Fruit fly (Drosophila melanogaster) whole organism, embryonic: ENCODE measurements around the gene CG3764.
A peak's percentile ranks its signal among the peaks of the same experiment; 100 is the strongest.

ENCODE experiments used
- Antp ChIP-seq: fragments of 200-800 bp; sonication (Bioruptor generic); optimal IDR thresholded peaks from 3 replicates; lab custom pipeline; 2016; ENCODE audit warnings: missing biosample characterization, missing genetic modification characterization
- B-H2 ChIP-seq: fragments of 200-800 bp; sonication (Bioruptor generic); optimal IDR thresholded peaks from 2 replicates; lab custom pipeline; 2018; ENCODE audit warnings: missing biosample characterization, mild to moderate bottlenecking, missing genetic modification characterization
- Blimp-1 ChIP-seq: fragments of 200-800 bp; sonication (Bioruptor generic); optimal IDR thresholded peaks from 3 replicates; lab custom pipeline; 2018; ENCODE audit warnings: missing biosample characterization, missing genetic modification characterization, mild to moderate bottlenecking, moderate library complexity, missing genetic modification reagents
- CG10543 ChIP-seq: fragments of 200-800 bp; sonication (Bioruptor generic); optimal IDR thresholded peaks from 3 replicates; lab custom pipeline; 2017; ENCODE audit warnings: missing biosample characterization, mild to moderate bottlenecking, missing genetic modification characterization, moderate library complexity
- CG10959 ChIP-seq: fragments of 200-800 bp; sonication (Bioruptor generic); IDR thresholded peaks from 2 replicates; pipeline ENCODE4 v1.3.6; 2022; ENCODE audit warnings: missing biosample characterization, missing genetic modification characterization
- CG11504 ChIP-seq: fragments of 200-800 bp; sonication (Bioruptor generic); optimal IDR thresholded peaks from 3 replicates; lab custom pipeline; 2019; ENCODE audit warnings: missing biosample characterization, mild to moderate bottlenecking, missing genetic modification characterization, moderate library complexity
- CG12769 ChIP-seq: fragments of 200-800 bp; sonication (Bioruptor generic); optimal IDR thresholded peaks from 2 replicates; lab custom pipeline; 2019; ENCODE audit warnings: missing biosample characterization, mild to moderate bottlenecking, missing genetic modification characterization, moderate library complexity
- CG13123 ChIP-seq: fragments of 200-800 bp; sonication (Bioruptor generic); optimal IDR thresholded peaks from 2 replicates; lab custom pipeline; 2016; ENCODE audit warnings: missing biosample characterization, missing genetic modification characterization
- CG13287 ChIP-seq: fragments of 200-800 bp; sonication (Bioruptor generic); IDR thresholded peaks from 2 replicates; pipeline ENCODE4 v1.3.6; 2022; ENCODE audit warnings: missing biosample characterization, missing genetic modification characterization; ENCODE audit not compliant: partially characterized antibody
- CG14441 ChIP-seq: fragments of 200-800 bp; sonication (Bioruptor generic); IDR thresholded peaks from 2 replicates; pipeline ENCODE4 v1.3.6; 2022; ENCODE audit warnings: missing biosample characterization, missing genetic modification characterization
- CG14710 ChIP-seq: fragments of 200-800 bp; sonication (Bioruptor generic); optimal IDR thresholded peaks from 3 replicates; lab custom pipeline; 2019; ENCODE audit warnings: missing biosample characterization, mild to moderate bottlenecking, missing genetic modification characterization, moderate library complexity
- CG14860 ChIP-seq: fragments of 200-800 bp; sonication (Bioruptor generic); IDR thresholded peaks from 3 replicates; pipeline ENCODE4 v1.3.6; 2022; ENCODE audit warnings: missing biosample characterization, missing genetic modification characterization; ENCODE audit not compliant: partially characterized antibody
- CG15601 ChIP-seq: fragments of 200-800 bp; sonication (Bioruptor generic); optimal IDR thresholded peaks from 3 replicates; lab custom pipeline; 2019; ENCODE audit warnings: missing biosample characterization, mild to moderate bottlenecking, missing genetic modification characterization, moderate library complexity
- CG17612 ChIP-seq: fragments of 200-800 bp; sonication (Bioruptor generic); IDR thresholded peaks from 2 replicates; pipeline ENCODE4 v1.3.6; 2022; ENCODE audit warnings: missing biosample characterization, missing genetic modification characterization
- CG30020 ChIP-seq: fragments of 200-800 bp; optimal IDR thresholded peaks from 2 replicates; lab custom pipeline; 2019; ENCODE audit warnings: missing biosample characterization, mild to moderate bottlenecking, missing genetic modification characterization, moderate library complexity
- CG33557 ChIP-seq: fragments of 200-800 bp; sonication (Bioruptor generic); optimal IDR thresholded peaks from 2 replicates; lab custom pipeline; 2019; ENCODE audit warnings: missing biosample characterization, mild to moderate bottlenecking, missing genetic modification characterization, moderate library complexity
- CG3838 ChIP-seq: fragments of 200-800 bp; sonication (Bioruptor generic); optimal IDR thresholded peaks from 3 replicates; lab custom pipeline; 2016; ENCODE audit warnings: missing biosample characterization, missing genetic modification characterization
- CG3847 ChIP-seq: fragments of 200-800 bp; sonication (Bioruptor generic); IDR thresholded peaks from 2 replicates; pipeline ENCODE4 v1.3.6; 2022; ENCODE audit warnings: missing biosample characterization, missing genetic modification characterization
- CG7928 ChIP-seq: fragments of 200-800 bp; sonication (Bioruptor generic); optimal IDR thresholded peaks from 2 replicates; lab custom pipeline; 2017; ENCODE audit warnings: missing biosample characterization, mild to moderate bottlenecking, missing genetic modification characterization
- CG9437 ChIP-seq: fragments of 200-800 bp; sonication (Bioruptor generic); optimal IDR thresholded peaks from 2 replicates; lab custom pipeline; 2018; ENCODE audit warnings: missing biosample characterization, mild to moderate bottlenecking, missing genetic modification characterization
- CG9609 ChIP-seq: fragments of 200-800 bp; sonication (Bioruptor generic); optimal IDR thresholded peaks from 3 replicates; lab custom pipeline; 2016; ENCODE audit warnings: missing biosample characterization, missing genetic modification characterization
- CG9817 ChIP-seq: fragments of 200-800 bp; sonication (Bioruptor generic); optimal IDR thresholded peaks from 2 replicates; lab custom pipeline; 2018; ENCODE audit warnings: missing biosample characterization, mild to moderate bottlenecking, missing genetic modification characterization, moderate library complexity
- CrebB ChIP-seq: fragments of 200-800 bp; sonication (Bioruptor generic); optimal IDR thresholded peaks from 3 replicates; lab custom pipeline; 2018; ENCODE audit warnings: missing biosample characterization, mild to moderate bottlenecking, missing genetic modification characterization
- D ChIP-seq, 2 experiments: fragments of 200-800 bp in 1 of 2; fragments of >200 bp in 1 of 2; sonication (Bioruptor generic) in 1 of 2; optimal IDR thresholded peaks; 2 replicates in 1 of 2; 3 replicates in 1 of 2; lab custom pipeline; 2017; ENCODE audit warnings: mild to moderate bottlenecking in 1 of 2, missing biosample characterization in 1 of 2, missing genetic modification characterization in 1 of 2, missing genetic modification reagents in 1 of 2
- Deaf1 ChIP-seq: fragments of 200-800 bp; optimal IDR thresholded peaks from 3 replicates; lab custom pipeline; 2019; ENCODE audit warnings: missing biosample characterization, mild to moderate bottlenecking, missing genetic modification characterization, moderate library complexity
- Dref ChIP-seq: fragments of 200-800 bp; sonication (Bioruptor generic); IDR thresholded peaks from 2 replicates; pipeline ENCODE4 v1.3.6; 2022; ENCODE audit warnings: missing biosample characterization, missing genetic modification characterization
- Ets65A ChIP-seq: fragments of 200-800 bp; sonication (Bioruptor generic); peaks from one replicate; lab custom pipeline; 2016; ENCODE audit warnings: missing biosample characterization, missing genetic modification characterization
- Ets97D ChIP-seq: fragments of 200-800 bp; sonication (Bioruptor generic); optimal IDR thresholded peaks from 3 replicates; lab custom pipeline; 2016; ENCODE audit warnings: missing biosample characterization, missing genetic modification characterization
- Optix ChIP-seq: fragments of 200-800 bp; sonication (Bioruptor generic); IDR thresholded peaks from 3 replicates; pipeline ENCODE4 v1.3.6; 2022; ENCODE audit warnings: missing biosample characterization, missing genetic modification characterization
- Pdp1 ChIP-seq, 2 experiments: fragments of 200-800 bp; sonication (Bioruptor generic); optimal IDR thresholded peaks; 3 replicates each; lab custom pipeline; 2016; ENCODE audit warnings: missing biosample characterization in 2 of 2, missing genetic modification characterization in 2 of 2, mild to moderate bottlenecking in 1 of 2, moderate library complexity in 1 of 2
- Scr ChIP-seq: fragments of 200-800 bp; sonication (Bioruptor generic); IDR thresholded peaks from 2 replicates; pipeline ENCODE4 v1.3.6; 2022; ENCODE audit warnings: missing biosample characterization, missing genetic modification characterization; ENCODE audit not compliant: partially characterized antibody
- ci ChIP-seq: fragments of 200-800 bp; sonication (Bioruptor generic); IDR thresholded peaks from 3 replicates; pipeline ENCODE4 v1.3.6; 2022; ENCODE audit warnings: missing biosample characterization, missing genetic modification characterization
- corto ChIP-seq: fragments of 200-800 bp; sonication (Bioruptor generic); optimal IDR thresholded peaks from 2 replicates; lab custom pipeline; 2016; ENCODE audit warnings: missing biosample characterization, mild to moderate bottlenecking, missing genetic modification characterization, moderate library complexity
- crol ChIP-seq: fragments of 200-800 bp; sonication (Bioruptor generic); IDR thresholded peaks from 2 replicates; pipeline ENCODE4 v1.3.6; 2022; ENCODE audit warnings: missing biosample characterization, missing genetic modification characterization
- disco-r ChIP-seq: fragments of 200-800 bp; sonication (Bioruptor generic); optimal IDR thresholded peaks from 2 replicates; lab custom pipeline; 2016; ENCODE audit warnings: missing biosample characterization, missing genetic modification characterization
- dmrt99B ChIP-seq: fragments of 200-800 bp; sonication (Bioruptor generic); optimal IDR thresholded peaks from 2 replicates; lab custom pipeline; 2018; ENCODE audit warnings: missing biosample characterization, mild to moderate bottlenecking, missing genetic modification characterization, moderate library complexity
- emc ChIP-seq: fragments of 200-800 bp; sonication (Bioruptor generic); optimal IDR thresholded peaks from 2 replicates; lab custom pipeline; 2016; ENCODE audit warnings: missing biosample characterization, missing genetic modification characterization
- ems ChIP-seq: fragments of 200-800 bp; sonication (Bioruptor generic); optimal IDR thresholded peaks from 3 replicates; lab custom pipeline; 2016; ENCODE audit warnings: missing biosample characterization, missing genetic modification characterization
- eve ChIP-seq, 2 experiments: fragments of >200 bp; optimal IDR thresholded peaks; 2 replicates each; lab custom pipeline; 2017; ENCODE audit warnings: missing biosample characterization in 2 of 2, missing genetic modification characterization in 2 of 2
- gfzf ChIP-seq: fragments of 200-800 bp; sonication (Bioruptor generic); optimal IDR thresholded peaks from 2 replicates; lab custom pipeline; 2016; ENCODE audit warnings: missing biosample characterization, mild to moderate bottlenecking, missing genetic modification characterization, moderate library complexity
- lilli ChIP-seq: fragments of 200-800 bp; sonication (Bioruptor generic); optimal IDR thresholded peaks from 3 replicates; lab custom pipeline; 2016; ENCODE audit warnings: missing biosample characterization, missing genetic modification characterization
- odd ChIP-seq: fragments of 200-800 bp; sonication (Bioruptor generic); optimal IDR thresholded peaks from 2 replicates; lab custom pipeline; 2017; ENCODE audit warnings: missing biosample characterization, mild to moderate bottlenecking, missing genetic modification characterization
- sc ChIP-seq, 3 experiments: fragments of >200 bp in 2 of 3; fragments of 200-800 bp in 1 of 3; sonication (Bioruptor generic) in 1 of 3; optimal IDR thresholded peaks; 2 replicates in 2 of 3; 3 replicates in 1 of 3; lab custom pipeline; 2017; ENCODE audit warnings: mild to moderate bottlenecking in 1 of 3, missing biosample characterization in 1 of 3, missing genetic modification characterization in 1 of 3, missing genetic modification reagents in 1 of 3
- sd ChIP-seq: fragments of 200-800 bp; sonication (Bioruptor generic); optimal IDR thresholded peaks from 3 replicates; lab custom pipeline; 2018; ENCODE audit warnings: missing biosample characterization, mild to moderate bottlenecking, missing genetic modification characterization, moderate library complexity
- tup ChIP-seq: fragments of 200-800 bp; sonication (Bioruptor generic); optimal IDR thresholded peaks from 2 replicates; lab custom pipeline; 2016; ENCODE audit warnings: missing biosample characterization, mild to moderate bottlenecking, missing genetic modification characterization, moderate library complexity
- twi ChIP-seq: fragments of 200-800 bp; optimal IDR thresholded peaks from 2 replicates; lab custom pipeline; 2019; ENCODE audit warnings: missing biosample characterization, mild to moderate bottlenecking, missing genetic modification characterization, moderate library complexity
- wor ChIP-seq: fragments of 200-800 bp; sonication (Bioruptor generic); IDR thresholded peaks from 2 replicates; pipeline ENCODE4 v1.3.6; 2022; ENCODE audit warnings: missing biosample characterization, missing genetic modification characterization

The CG3764 gene

DNA sequence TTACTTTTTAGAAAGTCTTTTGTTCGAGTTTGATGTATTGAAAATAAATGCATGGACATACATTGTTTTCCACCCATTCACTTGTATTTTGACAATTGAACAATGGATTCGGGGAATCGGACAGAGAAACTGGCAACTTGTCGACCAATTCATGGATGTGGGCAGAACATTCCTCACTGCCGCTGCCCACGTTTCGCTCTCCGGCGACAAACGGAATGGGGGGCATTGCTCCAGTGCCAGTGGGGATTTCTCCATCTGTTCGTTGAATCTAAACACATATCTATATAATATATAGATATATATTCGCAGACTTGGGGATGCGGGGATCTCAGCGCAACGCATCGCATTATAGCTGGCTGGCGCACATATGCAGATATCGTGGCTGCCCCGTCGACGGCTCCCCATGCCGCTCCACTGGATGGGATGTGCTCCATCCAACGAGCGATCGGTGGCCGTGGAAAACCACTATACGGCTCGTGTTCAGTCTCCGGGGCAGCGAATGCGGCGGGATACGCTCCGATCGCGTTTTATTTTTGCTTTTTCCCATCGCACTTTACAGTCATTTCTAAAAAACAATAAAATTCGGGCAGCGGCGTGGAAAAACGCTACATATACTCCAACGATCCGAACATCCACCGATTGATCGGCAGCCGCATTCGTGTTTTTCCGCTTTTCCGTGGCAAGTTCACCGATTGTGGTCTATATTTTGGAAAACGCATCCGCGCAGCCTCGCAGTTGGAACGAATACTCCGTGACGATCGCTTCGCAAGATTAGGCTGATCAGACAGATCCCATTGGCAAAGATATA is 33.3 kb upstream of the CG3764 start, which contains the start of gene TpnC73F (continued):
- peak; percentile 57 for TF ChIP-seq twi (tag; lab: Kevin White, UChicago)
- TF ChIP-seq CG14860 (GFP tag; lab: Robert Waterston, UW) = no peak
- no peak for TF ChIP-seq Scr (GFP tag; lab: Robert Waterston, UW)
- TF ChIP-seq dmrt99B (tag; lab: Kevin White, UChicago) = no peak
- TF ChIP-seq Deaf1 = peak; percentile 91
- peak; percentile 95 for TF ChIP-seq CG10543 (GFP tag; lab: Kevin White, UChicago)
- TF ChIP-seq corto (GFP tag; lab: Kevin White, UChicago) = no peak
- no peak for TF ChIP-seq CG33557 (GFP tag; lab: Kevin White, UChicago)
- TF ChIP-seq wor (GFP tag; lab: Robert Waterston, UW) = no peak
- TF ChIP-seq ci (GFP tag; lab: Robert Waterston, UW) = 0 out of 3 replicates have a peak, but pooled peaks have one; percentile 49
- TF ChIP-seq tup (GFP tag; lab: Kevin White, UChicago) = no peak
- 0 out of 2 replicates have a peak, but pooled peaks have one; percentile 23 for TF ChIP-seq CG14441
- TF ChIP-seq CG13123 (GFP tag; lab: Kevin White, UChicago) = no peak
- TF ChIP-seq lilli (GFP tag; lab: Kevin White, UChicago) = no peak
- TF ChIP-seq CG17612 (GFP tag; lab: Robert Waterston, UW) = no peak
- no peak for TF ChIP-seq Optix (GFP tag; lab: Robert Waterston, UW)
- no peak for TF ChIP-seq Antp (GFP tag; lab: Kevin White, UChicago)
- peak; percentile 78 for TF ChIP-seq sd (tag; lab: Kevin White, UChicago)
- peak; percentile 11 for TF ChIP-seq Ets65A (GFP tag; lab: Kevin White, UChicago)
- no peak for TF ChIP-seq CG11504 (tag; lab: Kevin White, UChicago)
- TF ChIP-seq Blimp-1 (GFP tag; lab: Kevin White, UChicago) = no peak
- TF ChIP-seq emc (GFP tag; lab: Kevin White, UChicago) = no peak
- TF ChIP-seq CG3847 (GFP tag; lab: Robert Waterston, UW) = peak; percentile 14; the same call in 1 of the 2 replicates
- TF ChIP-seq CG12769 (tag; lab: Kevin White, UChicago) = peak; percentile 96
- TF ChIP-seq CG3838 (GFP tag; lab: Kevin White, UChicago) = no peak
- peak; percentile 2 for TF ChIP-seq CG7928

- TF ChIP-seq Pdp1 (GFP tag; optimal IDR thresholded peaks at IDR 0.05; lab: Kevin White, UChicago) = peak in 1 of 2 experiments; percentile 41
- TF ChIP-seq CG13287 (GFP tag; lab: Robert Waterston, UW) = peak; percentile 34; the same call in 1 of the 2 replicates
- TF ChIP-seq CG14710 (tag; lab: Kevin White, UChicago) = peak; percentile 76
- peak; percentile 28 for TF ChIP-seq CG30020
- TF ChIP-seq CG15601 = peak; percentile 21
- no peak for TF ChIP-seq disco-r (GFP tag; lab: Kevin White, UChicago)
- no peak for TF ChIP-seq CG10959 (GFP tag; lab: Robert Waterston, UW)
- no peak for TF ChIP-seq D (optimal IDR thresholded peaks at IDR 0.05; lab: Kevin White, UChicago)
- TF ChIP-seq D (GFP tag; optimal IDR thresholded peaks at IDR 0.05; lab: Kevin White, UChicago) = no peak
- peak; percentile 1 for TF ChIP-seq CG9817 (tag; lab: Kevin White, UChicago)
- peak; percentile 77 for TF ChIP-seq Dref
- peak; percentile 50 for TF ChIP-seq B-H2 (GFP tag; lab: Kevin White, UChicago)
- TF ChIP-seq eve (GFP tag; optimal IDR thresholded peaks at IDR 0.05; lab: Kevin White, UChicago) = no peak
- no peak for TF ChIP-seq ems
- TF ChIP-seq sc (optimal IDR thresholded peaks at IDR 0.05; lab: Kevin White, UChicago) = no peak
- no peak for TF ChIP-seq sc (GFP tag; optimal IDR thresholded peaks at IDR 0.05; lab: Kevin White, UChicago)
- TF ChIP-seq gfzf (GFP tag; lab: Kevin White, UChicago) = peak; percentile 34
- TF ChIP-seq CG9437 (GFP tag; lab: Kevin White, UChicago) = peak; percentile 5
- no peak for TF ChIP-seq crol (GFP tag; lab: Robert Waterston, UW)
- TF ChIP-seq Ets97D (GFP tag; lab: Kevin White, UChicago) = peak; percentile 94
- peak; percentile 12 for TF ChIP-seq CG9609
- TF ChIP-seq odd (GFP tag; lab: Kevin White, UChicago) = no peak
- TF ChIP-seq CrebB (tag; lab: Kevin White, UChicago) = peak; percentile 50
Measured at dm6 chr3L:17044799-17045198, 32.4 kb upstream of the CG3764 start, which contains the start of gene Pop5. Gene Pop5 (minus strand): TSS chr3L:17045038.
